Worm (Caenorhabditis elegans) whole organism, dauer: Measurements from ENCODE around the gene F57G12.1.

Experiments
- unc-62 ChIP-seq: sonication (generic microtip); optimal IDR thresholded peaks from 2 replicates; lab custom pipeline; 2017; ENCODE audit warnings: missing biosample characterization, missing genetic modification reagents, missing genetic modification characterization

The F57G12.1 gene

DNA sequence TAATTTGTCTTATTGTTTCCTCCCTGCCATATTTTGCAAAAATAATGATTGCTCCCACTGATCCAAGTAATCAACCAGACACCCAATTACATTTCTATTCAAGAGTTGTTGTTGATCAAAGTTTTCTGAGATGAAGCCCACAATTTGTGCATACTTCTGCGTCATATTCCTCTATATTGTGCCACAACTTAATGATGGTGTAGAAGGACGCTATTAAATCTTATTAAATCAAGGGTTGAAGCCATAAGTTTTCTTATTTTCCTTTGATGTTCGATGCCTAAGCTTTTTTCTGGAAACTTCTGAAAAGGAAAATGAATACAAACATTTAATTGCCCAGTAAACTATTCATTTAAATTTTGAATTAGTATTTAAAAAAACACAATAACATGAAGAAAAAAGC, 2.7 kb downstream of the F57G12.1 start:
- no peak for TF ChIP-seq unc-62 (GFP tag; lab: Kevin White, UChicago)

DNA sequence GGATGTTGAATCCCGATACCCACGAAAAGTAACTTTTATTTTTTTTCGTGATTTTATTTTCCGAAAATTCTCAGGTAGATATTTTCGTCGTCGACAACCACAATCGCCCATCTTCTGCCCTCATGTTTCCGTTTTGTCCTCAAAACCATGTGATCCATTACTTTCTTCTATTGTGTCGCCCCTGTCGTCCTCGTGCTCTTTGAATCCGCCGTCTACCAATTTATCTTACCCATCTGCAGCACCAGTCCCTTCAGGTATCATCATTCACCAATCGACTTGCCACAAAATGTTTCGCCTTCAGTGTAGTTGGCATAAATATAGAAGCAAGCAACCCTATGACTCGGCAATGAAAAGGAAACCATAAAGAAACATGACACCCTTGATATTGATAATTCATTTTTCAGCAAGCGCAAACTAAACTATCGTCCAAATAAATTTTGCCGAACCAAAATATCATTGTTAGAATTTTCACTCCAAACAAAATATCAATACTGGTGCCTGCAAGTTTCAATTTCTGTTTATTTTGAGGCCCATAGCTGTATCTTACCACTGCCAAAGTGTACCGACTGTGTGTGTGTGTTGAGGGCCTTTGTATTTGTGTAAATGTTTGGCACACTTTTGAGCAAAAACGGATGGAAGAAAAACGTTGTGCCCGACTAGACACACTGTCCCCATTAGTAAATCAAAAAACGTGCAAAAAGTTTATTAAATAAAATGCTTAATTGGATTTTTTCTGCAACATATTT, 3.7 kb downstream of the F57G12.1 start:
- TF ChIP-seq unc-62 (GFP tag; lab: Kevin White, UChicago) = no peak

- TF ChIP-seq unc-62 (GFP tag; lab: Kevin White, UChicago) = no peak
These were observed 6.5 kb downstream of the F57G12.1 start for ce11 chrX:12164943-12165342.

DNA sequence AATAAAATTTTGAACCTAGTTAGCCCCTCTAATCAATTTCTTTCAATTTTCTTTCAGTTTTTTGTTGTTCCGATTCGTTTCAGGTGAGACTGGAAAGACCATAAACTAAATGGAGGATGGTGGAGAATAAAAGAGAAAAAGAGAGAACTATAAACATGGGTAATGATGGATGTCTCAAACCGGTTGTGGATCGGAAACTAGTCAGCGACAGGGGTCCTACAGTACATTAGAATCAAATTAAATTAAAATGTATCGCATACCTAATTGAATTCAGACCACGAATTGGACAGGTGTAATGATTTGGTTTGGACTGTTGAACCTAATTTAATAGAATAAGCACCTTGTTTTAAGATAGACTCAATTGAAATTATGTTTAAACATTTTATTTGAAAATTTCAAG, 7.4 kb downstream of the F57G12.1 start:
- TF ChIP-seq unc-62 (GFP tag; lab: Kevin White, UChicago) = no peak

- no peak for TF ChIP-seq unc-62 (GFP tag; lab: Kevin White, UChicago)
These were observed 8.8 kb downstream of the F57G12.1 start for ce11 chrX:12162659-12163058.

DNA sequence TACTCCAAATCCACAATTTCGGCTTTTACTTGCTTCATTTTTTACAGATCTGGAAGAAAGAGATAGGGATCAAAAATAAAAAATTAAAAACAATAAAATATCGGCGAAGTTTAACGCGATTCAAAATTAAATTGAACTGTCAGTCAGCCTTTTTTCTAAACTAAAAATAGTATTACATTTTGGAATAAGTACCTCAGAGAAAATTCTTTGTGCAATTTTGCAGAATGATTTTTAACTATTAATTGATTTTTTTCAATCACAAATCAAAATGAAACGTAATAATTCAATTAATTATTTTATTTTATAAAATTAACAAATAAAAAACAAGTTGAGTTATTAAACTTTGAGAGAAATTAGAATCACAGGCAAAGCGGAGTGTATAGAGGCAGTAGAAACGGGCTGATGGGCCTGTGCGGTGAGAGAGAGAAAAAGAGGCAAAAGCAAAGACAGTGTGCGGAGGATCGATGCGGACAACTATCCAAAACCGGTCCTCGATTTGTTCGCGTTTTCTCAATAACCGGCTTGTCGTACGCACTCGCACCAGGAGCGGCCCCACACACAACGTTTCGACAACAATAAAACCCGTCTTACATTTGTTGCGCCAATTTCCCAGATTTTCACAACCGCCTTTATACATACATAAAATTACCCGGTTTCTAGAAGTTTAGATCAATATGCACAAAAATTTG, 11.3 kb downstream of the F57G12.1 start, which contains the start of gene F57G12.2:
F57G12.2 (minus strand) TSS at position 51 of the 689 bp plus-strand sequence.
- TF ChIP-seq unc-62 (GFP tag; lab: Kevin White, UChicago) = no peak

DNA sequence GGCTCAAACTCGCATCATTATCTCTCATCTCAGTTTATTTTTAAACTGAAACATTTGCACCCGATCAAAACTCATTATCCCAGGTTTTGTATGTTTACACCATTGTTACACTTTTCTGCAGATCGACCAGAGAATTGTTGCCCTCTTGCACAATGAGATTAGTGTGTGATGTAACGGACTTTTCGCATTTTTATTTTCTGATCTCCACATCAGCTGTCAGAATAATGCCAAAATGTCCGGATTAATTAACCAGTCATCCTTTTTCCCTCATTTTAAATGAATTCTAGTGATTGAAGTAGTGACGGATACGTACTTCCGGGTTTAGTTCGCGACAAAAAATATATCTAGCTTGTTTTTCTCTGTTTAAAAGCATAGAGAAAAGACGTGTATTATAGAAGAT, 12.8 kb downstream of the F57G12.1 start:
- no peak for TF ChIP-seq unc-62 (GFP tag; lab: Kevin White, UChicago)

ce11 chrX:12154055-12154898, 17.2 kb downstream of the F57G12.1 start, which contains the start of gene mfsd-11:
TSS of gene mfsd-11 (minus strand) at chrX:12154105.
- TF ChIP-seq unc-62 (GFP tag; lab: Kevin White, UChicago) = no peak

- no peak for TF ChIP-seq unc-62 (GFP tag; lab: Kevin White, UChicago)
These were observed 21.8 kb downstream of the F57G12.1 start, which contains the start of gene znf-474 for ce11 chrX:12149638-12150137. TSS of gene znf-474 (plus strand) at chrX:12149924.

DNA sequence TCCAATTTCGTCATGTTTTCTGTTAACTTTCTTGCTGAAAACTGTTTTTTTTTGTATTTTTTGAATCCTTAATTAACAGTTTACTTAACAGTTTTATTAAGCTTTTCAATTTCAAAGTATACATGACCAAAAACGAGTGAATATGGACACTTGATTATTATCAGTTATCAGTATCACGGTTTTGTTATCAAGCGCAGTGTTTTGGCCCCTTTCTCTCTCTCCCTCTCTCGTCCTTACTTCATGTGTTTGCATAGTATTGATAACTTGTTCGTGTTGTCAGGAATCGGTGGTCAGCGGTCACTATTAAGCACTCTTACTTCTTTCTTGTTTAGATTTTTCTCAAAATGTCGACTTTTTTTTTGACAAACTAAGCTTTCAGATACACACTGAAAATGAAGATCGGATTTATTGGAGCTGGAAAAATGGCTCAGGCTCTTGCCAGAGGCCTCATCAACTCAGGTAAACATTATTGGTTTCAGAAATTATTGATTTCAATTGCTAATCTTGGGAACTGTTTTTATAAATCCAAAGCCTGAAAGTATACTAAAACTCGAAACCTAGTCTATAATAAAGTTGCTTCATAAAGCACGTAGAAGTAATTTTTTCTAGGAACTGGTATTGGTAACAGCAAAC, 24.9 kb downstream of the F57G12.1 start, which contains the start of gene pycr-1:
pycr-1 (plus strand) TSS at position 380 of the 633 bp plus-strand sequence.
- TF ChIP-seq unc-62 (GFP tag; lab: Kevin White, UChicago) = no peak

DNA sequence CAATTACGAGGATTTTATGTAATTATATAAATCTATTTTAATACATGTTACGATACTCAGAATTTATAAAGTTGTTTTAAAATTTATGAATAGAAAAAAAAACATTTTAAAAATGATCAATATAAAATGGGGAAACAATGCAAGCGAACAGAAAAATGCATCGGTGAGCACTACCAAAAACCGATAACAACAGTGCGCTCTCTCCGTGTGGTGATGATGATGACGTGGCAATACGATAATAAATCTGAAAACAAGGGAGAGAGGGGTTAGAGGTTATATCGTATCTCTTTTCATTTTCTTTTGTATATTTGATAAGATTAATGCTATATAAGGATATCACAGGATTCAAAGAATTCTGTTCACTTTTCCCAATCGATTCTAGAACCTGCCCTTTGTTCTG, 25.6 kb downstream of the F57G12.1 start:
- TF ChIP-seq unc-62 (GFP tag; lab: Kevin White, UChicago) = no peak

- TF ChIP-seq unc-62 (GFP tag; lab: Kevin White, UChicago) = no peak
These were observed 27.8 kb downstream of the F57G12.1 start, which contains the start of gene M153.5 for ce11 chrX:12143693-12144092. TSS of gene M153.5 (plus strand) at chrX:12143993.

DNA sequence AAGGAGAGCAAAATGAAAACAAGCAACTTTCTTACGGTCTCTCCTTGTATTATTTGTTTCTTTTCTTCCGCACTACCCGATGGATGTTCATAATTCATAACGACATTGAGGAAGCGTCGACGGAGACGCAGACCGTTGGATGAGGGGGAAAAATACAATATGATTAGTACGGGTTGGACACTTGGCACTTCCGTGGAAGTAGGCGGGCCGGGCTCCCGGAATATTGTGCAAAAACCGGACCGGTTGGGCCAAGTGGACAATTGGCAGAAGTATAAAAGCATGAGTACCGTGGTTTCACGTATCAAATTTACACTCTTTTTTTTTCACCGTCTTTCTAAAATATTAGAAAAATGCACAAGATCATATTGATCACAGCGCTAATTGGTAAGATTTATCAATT, 28.9 kb downstream of the F57G12.1 start, which contains the start of gene M153.3:
M153.3 (plus strand) TSS at position 301 of the 400 bp plus-strand sequence.
- TF ChIP-seq unc-62 (GFP tag; lab: Kevin White, UChicago) = no peak

- TF ChIP-seq unc-62 (GFP tag; lab: Kevin White, UChicago) = no peak
These were observed 30.4 kb downstream of the F57G12.1 start, which contains the start of gene lyst-1 for ce11 chrX:12141051-12141450. TSS of gene lyst-1 (minus strand) at chrX:12141151.

ce11 chrX:12125308-12125707, 46.2 kb downstream of the F57G12.1 start, which contains the start of gene lgc-18:
TSS of gene lgc-18 (plus strand) at chrX:12125608.
- TF ChIP-seq unc-62 (GFP tag; lab: Kevin White, UChicago) = no peak
